Fruit fly (Drosophila melanogaster) whole organism, embryonic: ENCODE data around the gene Ilp7.
A peak's percentile ranks its signal among the peaks of the same experiment; 100 is the strongest.

Experiments used
- CG11696 ChIP-seq: fragments of 200-800 bp; sonication (Bioruptor generic); IDR thresholded peaks from 2 replicates; pipeline ENCODE4 v1.3.6; 2022; ENCODE audit warnings: missing biosample characterization, missing genetic modification characterization
- CG13287 ChIP-seq: fragments of 200-800 bp; sonication (Bioruptor generic); IDR thresholded peaks from 2 replicates; pipeline ENCODE4 v1.3.6; 2022; ENCODE audit warnings: missing biosample characterization, missing genetic modification characterization; ENCODE audit not compliant: partially characterized antibody
- CG17361 ChIP-seq: fragments of 200-800 bp; sonication (Bioruptor generic); IDR thresholded peaks from 3 replicates; pipeline ENCODE4 v1.3.6; 2022; ENCODE audit warnings: missing biosample characterization, missing genetic modification characterization
- CG17568 ChIP-seq: fragments of 200-800 bp; sonication (Bioruptor generic); optimal IDR thresholded peaks from 2 replicates; lab custom pipeline; 2018; ENCODE audit warnings: missing biosample characterization, mild to moderate bottlenecking, missing genetic modification characterization, moderate library complexity
- CG17829 ChIP-seq: fragments of 200-800 bp; optimal IDR thresholded peaks from 2 replicates; lab custom pipeline; 2019; ENCODE audit warnings: missing biosample characterization, mild to moderate bottlenecking, missing genetic modification characterization, moderate library complexity
- CG1792 ChIP-seq: fragments of 200-800 bp; sonication (Bioruptor generic); optimal IDR thresholded peaks from 2 replicates; lab custom pipeline; 2016; ENCODE audit warnings: missing biosample characterization, missing genetic modification characterization
- CG32767 ChIP-seq: fragments of 200-800 bp; sonication (Bioruptor generic); IDR thresholded peaks from 2 replicates; pipeline ENCODE4 v1.3.6; 2022; ENCODE audit warnings: missing biosample characterization, missing genetic modification characterization
- CG4360 ChIP-seq: fragments of 200-800 bp; sonication (Bioruptor generic); IDR thresholded peaks from 2 replicates; pipeline ENCODE4 v1.3.6; 2022; ENCODE audit warnings: missing biosample characterization, missing genetic modification characterization
- CG7786 ChIP-seq: fragments of 200-800 bp; sonication (Bioruptor generic); optimal IDR thresholded peaks from 2 replicates; lab custom pipeline; 2016; ENCODE audit warnings: missing biosample characterization, missing genetic modification characterization
- Dfd ChIP-seq, 2 experiments: fragments of >200 bp; optimal IDR thresholded peaks; 2 replicates each; lab custom pipeline; 2017; ENCODE audit warnings: missing biosample characterization in 2 of 2, missing genetic modification characterization in 2 of 2
- Drgx ChIP-seq: fragments of 200-800 bp; sonication (Bioruptor generic); IDR thresholded peaks from 2 replicates; pipeline ENCODE4 v1.3.6; 2022; ENCODE audit warnings: missing biosample characterization, missing genetic modification characterization
- Eip74EF ChIP-seq, 2 experiments: fragments of 200-800 bp in 1 of 2; fragments of >200 bp in 1 of 2; sonication (Bioruptor generic) in 1 of 2; optimal IDR thresholded peaks; 2 replicates each; lab custom pipeline; 2017 to 2019; ENCODE audit warnings: missing biosample characterization in 2 of 2, missing genetic modification characterization in 2 of 2, mild to moderate bottlenecking in 1 of 2, moderate library complexity in 1 of 2
- Gsc ChIP-seq: fragments of 200-800 bp; sonication (Bioruptor generic); IDR thresholded peaks from 2 replicates; pipeline ENCODE4 v1.3.6; 2022; ENCODE audit warnings: missing biosample characterization, missing genetic modification characterization
- Gug ChIP-seq: fragments of 200-800 bp; sonication (Bioruptor generic); IDR thresholded peaks from 4 replicates; pipeline ENCODE4 v1.3.6; 2022; ENCODE audit warnings: missing biosample characterization, missing genetic modification characterization
- HLH3B ChIP-seq: fragments of 200-800 bp; sonication (Bioruptor generic); IDR thresholded peaks from 2 replicates; pipeline ENCODE4 v1.3.6; 2022; ENCODE audit warnings: missing biosample characterization, missing genetic modification characterization
- MBD-R2 ChIP-seq: fragments of 200-800 bp; sonication (Bioruptor generic); IDR thresholded peaks from 2 replicates; pipeline ENCODE4 v1.3.6; 2022; ENCODE audit warnings: missing biosample characterization, missing genetic modification characterization
- Nf-YC ChIP-seq: fragments of 200-800 bp; optimal IDR thresholded peaks from 3 replicates; lab custom pipeline; 2019; ENCODE audit warnings: missing biosample characterization, mild to moderate bottlenecking, missing genetic modification characterization, moderate library complexity
- Optix ChIP-seq: fragments of 200-800 bp; sonication (Bioruptor generic); IDR thresholded peaks from 3 replicates; pipeline ENCODE4 v1.3.6; 2022; ENCODE audit warnings: missing biosample characterization, missing genetic modification characterization
- Pdp1 ChIP-seq, 2 experiments: fragments of 200-800 bp; sonication (Bioruptor generic); optimal IDR thresholded peaks; 3 replicates each; lab custom pipeline; 2016; ENCODE audit warnings: missing biosample characterization in 2 of 2, missing genetic modification characterization in 2 of 2, mild to moderate bottlenecking in 1 of 2, moderate library complexity in 1 of 2
- Ptx1 ChIP-seq: fragments of 200-800 bp; sonication (Bioruptor generic); IDR thresholded peaks from 2 replicates; pipeline ENCODE4 v1.3.6; 2022; ENCODE audit warnings: missing biosample characterization, missing genetic modification characterization
- Sox100B ChIP-seq: fragments of 200-800 bp; sonication (Bioruptor generic); optimal IDR thresholded peaks from 3 replicates; lab custom pipeline; 2018; ENCODE audit warnings: missing biosample characterization, mild to moderate bottlenecking, missing genetic modification characterization
- Trl ChIP-seq, 3 experiments: fragments of >200 bp in 2 of 3; fragments of 200-800 bp in 1 of 3; sonication (Bioruptor generic) in 1 of 3; optimal IDR thresholded peaks; 2 replicates in 1 of 3; 3 replicates in 2 of 3; lab custom pipeline; 2016 to 2017; ENCODE audit warnings: missing biosample characterization in 1 of 3, missing genetic modification characterization in 1 of 3
- YL-1 ChIP-seq: fragments of 200-800 bp; sonication (Bioruptor generic); optimal IDR thresholded peaks from 3 replicates; lab custom pipeline; 2017; ENCODE audit warnings: missing biosample characterization, mild to moderate bottlenecking, missing genetic modification characterization
- abd-A ChIP-seq: fragments of 200-800 bp; sonication (Bioruptor generic); optimal IDR thresholded peaks from 3 replicates; lab custom pipeline; 2019; ENCODE audit warnings: missing biosample characterization, mild to moderate bottlenecking, missing genetic modification characterization, moderate library complexity
- al ChIP-seq: fragments of 200-800 bp; sonication (Bioruptor generic); IDR thresholded peaks from 2 replicates; pipeline ENCODE4 v1.3.6; 2022; ENCODE audit warnings: missing biosample characterization, missing genetic modification characterization
- aop ChIP-seq: fragments of 200-800 bp; sonication (Bioruptor generic); IDR thresholded peaks from 2 replicates; pipeline ENCODE4 v1.3.6; 2022; ENCODE audit warnings: missing biosample characterization, missing genetic modification characterization
- ara ChIP-seq: fragments of 200-800 bp; sonication (Bioruptor generic); IDR thresholded peaks from 2 replicates; pipeline ENCODE4 v1.3.6; 2022; ENCODE audit warnings: missing biosample characterization, missing genetic modification characterization
- bcd ChIP-seq: fragments of 200-800 bp; sonication (Bioruptor generic); optimal IDR thresholded peaks from 2 replicates; lab custom pipeline; 2017; ENCODE audit warnings: missing biosample characterization, mild to moderate bottlenecking, missing genetic modification characterization
- br ChIP-seq: fragments of >200 bp; optimal IDR thresholded peaks from 2 replicates; lab custom pipeline; 2017
- bsh ChIP-seq, 2 experiments: fragments of 200-800 bp; sonication (Bioruptor generic); optimal IDR thresholded peaks; 2 replicates each; lab custom pipeline; 2017 to 2018; ENCODE audit warnings: mild to moderate bottlenecking in 2 of 2, missing biosample characterization in 2 of 2, missing genetic modification characterization in 2 of 2, moderate library complexity in 1 of 2
- cas ChIP-seq: fragments of 200-800 bp; sonication (Bioruptor generic); IDR thresholded peaks from 2 replicates; pipeline ENCODE4 v1.3.6; 2022; ENCODE audit warnings: missing biosample characterization, missing genetic modification characterization
- chinmo ChIP-seq: fragments of 200-800 bp; sonication (Bioruptor generic); IDR thresholded peaks from 4 replicates; pipeline ENCODE4 v1.3.6; 2022; ENCODE audit warnings: missing biosample characterization, missing genetic modification characterization; ENCODE audit not compliant: partially characterized antibody
- corto ChIP-seq: fragments of 200-800 bp; sonication (Bioruptor generic); optimal IDR thresholded peaks from 2 replicates; lab custom pipeline; 2016; ENCODE audit warnings: missing biosample characterization, mild to moderate bottlenecking, missing genetic modification characterization, moderate library complexity
- crol ChIP-seq: fragments of 200-800 bp; sonication (Bioruptor generic); IDR thresholded peaks from 2 replicates; pipeline ENCODE4 v1.3.6; 2022; ENCODE audit warnings: missing biosample characterization, missing genetic modification characterization
- cwo ChIP-seq: fragments of 200-800 bp; sonication (Bioruptor generic); optimal IDR thresholded peaks from 3 replicates; lab custom pipeline; 2017; ENCODE audit warnings: missing biosample characterization, missing genetic modification characterization, mild to moderate bottlenecking, moderate library complexity, missing genetic modification reagents
- danr ChIP-seq: fragments of 200-800 bp; sonication (Bioruptor generic); IDR thresholded peaks from 2 replicates; pipeline ENCODE4 v1.3.6; 2022; ENCODE audit warnings: missing biosample characterization, missing genetic modification characterization
- emc ChIP-seq: fragments of 200-800 bp; sonication (Bioruptor generic); optimal IDR thresholded peaks from 2 replicates; lab custom pipeline; 2016; ENCODE audit warnings: missing biosample characterization, missing genetic modification characterization
- ftz-f1 ChIP-seq: fragments of 200-800 bp; sonication (Bioruptor generic); optimal IDR thresholded peaks from 2 replicates; lab custom pipeline; 2016; ENCODE audit warnings: missing biosample characterization, missing genetic modification characterization
- gro ChIP-seq: fragments of 200-800 bp; sonication (Bioruptor generic); optimal IDR thresholded peaks from 2 replicates; lab custom pipeline; 2016; ENCODE audit warnings: missing biosample characterization, missing genetic modification characterization
- nom ChIP-seq: fragments of 200-800 bp; sonication (Bioruptor generic); optimal IDR thresholded peaks from 2 replicates; lab custom pipeline; 2017; ENCODE audit warnings: missing biosample characterization, missing genetic modification characterization, mild to moderate bottlenecking, moderate library complexity, missing genetic modification reagents
- repo ChIP-seq: fragments of 200-800 bp; sonication (Bioruptor generic); optimal IDR thresholded peaks from 2 replicates; lab custom pipeline; 2016; ENCODE audit warnings: missing biosample characterization, missing genetic modification characterization
- sd ChIP-seq: fragments of 200-800 bp; sonication (Bioruptor generic); optimal IDR thresholded peaks from 3 replicates; lab custom pipeline; 2018; ENCODE audit warnings: missing biosample characterization, mild to moderate bottlenecking, missing genetic modification characterization, moderate library complexity
- sens ChIP-seq: fragments of 200-800 bp; sonication (Bioruptor generic); peaks from one replicate; lab custom pipeline; 2016; ENCODE audit warnings: missing biosample characterization, missing genetic modification characterization
- sim ChIP-seq: fragments of 200-800 bp; sonication (Bioruptor generic); IDR thresholded peaks from 2 replicates; pipeline ENCODE4 v1.3.6; 2022; ENCODE audit warnings: missing biosample characterization, missing genetic modification characterization
- unc-4 ChIP-seq: fragments of 200-800 bp; sonication (Bioruptor generic); IDR thresholded peaks from 2 replicates; pipeline ENCODE4 v1.3.6; 2022; ENCODE audit warnings: missing biosample characterization, missing genetic modification characterization; ENCODE audit not compliant: partially characterized antibody
- vvl ChIP-seq: fragments of 200-800 bp; sonication (Bioruptor generic); IDR thresholded peaks from 2 replicates; pipeline ENCODE4 v1.3.6; 2022; ENCODE audit warnings: missing biosample characterization, missing genetic modification characterization
- wek ChIP-seq: fragments of 200-800 bp; sonication (Bioruptor generic); optimal IDR thresholded peaks from 3 replicates; lab custom pipeline; 2018; ENCODE audit warnings: missing biosample characterization, mild to moderate bottlenecking, missing genetic modification characterization, moderate library complexity
- zen2 ChIP-seq: fragments of 200-800 bp; sonication (Bioruptor generic); IDR thresholded peaks from 3 replicates; pipeline ENCODE4 v1.3.6; 2022; ENCODE audit warnings: missing biosample characterization, missing genetic modification characterization; ENCODE audit not compliant: partially characterized antibody

The Ilp7 gene

dm6 chrX:3676469-3677155 lies 9.2 kb downstream of the Ilp7 start (continued):
- TF ChIP-seq zen2 (GFP tag; lab: Robert Waterston, UW) (peak; percentile 64; the same call in 1 of the 3 replicates), cwo (GFP tag; lab: Kevin White, UChicago) (peak; percentile 21), sd (peak; percentile 14), Eip74EF (GFP tag; optimal IDR thresholded peaks at IDR 0.05; lab: Kevin White, UChicago) (no peak), wek (GFP tag; lab: Kevin White, UChicago) (no peak), Pdp1 (GFP tag; optimal IDR thresholded peaks at IDR 0.05; lab: Kevin White, UChicago) (peak in 1 of 2 experiments; percentile 56), unc-4 (GFP tag; lab: Robert Waterston, UW) (peak; percentile 22; the same call in 1 of the 2 replicates), chinmo (GFP tag; lab: Robert Waterston, UW) (peak; percentile 95; the same call in 3 of the 4 replicates), CG17361 (no peak), Drgx (GFP tag; lab: Robert Waterston, UW) (0 out of 2 replicates have a peak, but pooled peaks have one; percentile 38), crol (GFP tag; lab: Robert Waterston, UW) (0 out of 2 replicates have a peak, but pooled peaks have one; percentile 12), gro (GFP tag; lab: Kevin White, UChicago) (no peak), corto (peak; percentile 58), bsh (GFP tag; optimal IDR thresholded peaks at IDR 0.05; lab: Kevin White, UChicago) (peak in 1 of 2 experiments; percentile 57), CG17568 (GFP tag; lab: Kevin White, UChicago) (peak; percentile 21), Trl (optimal IDR thresholded peaks at IDR 0.05; lab: Kevin White, UChicago) (peak; percentile 85 to 98), Trl (GFP tag; optimal IDR thresholded peaks at IDR 0.05; lab: Kevin White, UChicago) (no peak), CG13287 (GFP tag; lab: Robert Waterston, UW) (peak; percentile 37), CG4360 (GFP tag; lab: Robert Waterston, UW) (peak; percentile 61), Dfd (GFP tag; optimal IDR thresholded peaks at IDR 0.05; lab: Kevin White, UChicago) (no peak), vvl (GFP tag; lab: Robert Waterston, UW) (peak; percentile 12; the same call in 1 of the 2 replicates), nom (GFP tag; lab: Kevin White, UChicago) (peak; percentile 73), emc (no peak), CG32767 (GFP tag; lab: Robert Waterston, UW) (no peak), CG1792 (GFP tag; lab: Kevin White, UChicago) (no peak), br (lab: Kevin White, UChicago) (no peak), abd-A (tag; lab: Kevin White, UChicago) (peak; percentile 52), HLH3B (GFP tag; lab: Robert Waterston, UW) (no peak), CG11696 (0 out of 2 replicates have a peak, but pooled peaks have one; percentile 19), Nf-YC (tag; lab: Kevin White, UChicago) (no peak)
- TF ChIP-seq, all 482 proteins: peak for 30

DNA sequence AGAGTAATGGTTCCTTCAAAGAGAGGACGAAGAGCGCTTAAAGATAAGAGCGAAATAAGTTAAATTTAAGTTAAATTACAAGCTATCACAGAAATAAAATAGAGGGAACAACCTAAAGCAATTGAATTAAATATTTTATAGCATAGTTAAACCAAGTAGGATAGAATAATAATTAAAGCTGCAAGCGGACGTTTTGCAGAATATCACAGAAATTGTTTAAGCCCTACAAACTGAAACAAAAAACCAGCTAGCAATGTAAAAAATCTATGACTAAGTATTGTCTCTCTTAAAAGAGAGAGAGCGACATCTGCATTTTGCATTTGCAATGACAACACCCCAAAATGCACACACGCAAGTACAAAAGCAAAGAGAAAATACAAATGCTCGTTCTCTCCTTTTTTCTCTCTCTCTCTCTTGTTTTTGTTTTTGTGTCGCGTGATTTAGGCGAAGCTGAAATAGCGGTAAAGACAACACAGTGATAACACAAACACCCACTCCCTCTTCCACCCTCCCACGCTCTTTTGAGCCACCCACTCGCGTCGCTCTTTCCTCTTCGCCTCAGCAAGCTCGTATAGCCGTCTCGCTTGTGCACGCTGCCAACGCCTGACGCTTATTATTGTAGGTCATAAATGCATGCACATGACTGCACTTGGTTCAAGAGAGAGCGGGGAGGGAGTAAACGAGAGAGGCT lies 9.9 kb downstream of the Ilp7 start:
- TF ChIP-seq ara (GFP tag; lab: Robert Waterston, UW) = no peak
- TF ChIP-seq aop = no peak
- no peak for TF ChIP-seq danr (GFP tag; lab: Robert Waterston, UW)
- TF ChIP-seq bcd (GFP tag; lab: Kevin White, UChicago) = no peak
- no peak for TF ChIP-seq repo (GFP tag; lab: Kevin White, UChicago)
- TF ChIP-seq crol (GFP tag; lab: Robert Waterston, UW) = peak; percentile 98
- no peak for TF ChIP-seq MBD-R2 (GFP tag; lab: Robert Waterston, UW)
- no peak for TF ChIP-seq Ptx1 (GFP tag; lab: Robert Waterston, UW)
- no peak for TF ChIP-seq Optix (GFP tag; lab: Robert Waterston, UW)
- TF ChIP-seq cas (GFP tag; lab: Robert Waterston, UW) = no peak
- TF ChIP-seq ftz-f1 (GFP tag; lab: Kevin White, UChicago) = peak; percentile 62
- no peak for TF ChIP-seq CG17829 (tag; lab: Kevin White, UChicago)
- TF ChIP-seq Gug (GFP tag; lab: Robert Waterston, UW) = no peak
- TF ChIP-seq sim = no peak
- no peak for TF ChIP-seq Gsc
- peak; percentile 84 for TF ChIP-seq sens (GFP tag; lab: Kevin White, UChicago)
- no peak for TF ChIP-seq al
- TF ChIP-seq YL-1 (GFP tag; lab: Kevin White, UChicago) = no peak
- no peak for TF ChIP-seq Sox100B (GFP tag; lab: Kevin White, UChicago)
- TF ChIP-seq CG7786 = no peak
